Fruit fly (Drosophila melanogaster) whole organism, larva: ENCODE measurements around the gene TwdlW.

ENCODE experiments used
- noc ChIP-seq: fragments of 200-800 bp; sonication (Bioruptor generic); optimal IDR thresholded peaks from 3 replicates; lab custom pipeline; 2019; ENCODE audit warnings: missing biosample characterization, mild to moderate bottlenecking, missing genetic modification characterization, moderate library complexity

TwdlW gene

DNA sequence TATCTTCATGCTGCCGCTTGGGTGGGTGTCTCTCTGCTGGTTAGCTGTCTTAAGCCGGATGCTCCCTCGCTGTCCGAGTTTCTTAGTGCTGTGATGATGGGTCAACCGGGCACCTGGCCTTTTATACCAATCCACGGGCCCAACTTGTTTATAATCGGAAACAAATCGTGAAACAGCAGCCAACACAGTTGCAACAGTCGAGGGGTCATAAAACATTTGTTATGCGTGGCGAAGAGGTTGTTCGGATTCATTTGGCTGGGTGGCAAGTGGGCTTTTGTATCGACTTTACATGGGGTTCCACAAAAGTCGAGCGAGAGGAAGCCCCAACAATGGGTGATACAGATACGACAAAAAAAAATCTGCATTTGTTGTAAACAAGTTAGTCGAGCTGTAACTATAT lies at the start of gene TwdlW:
TwdlW (minus strand) TSS at position 101 of the 400 bp plus-strand sequence.
- no peak for TF ChIP-seq noc

DNA sequence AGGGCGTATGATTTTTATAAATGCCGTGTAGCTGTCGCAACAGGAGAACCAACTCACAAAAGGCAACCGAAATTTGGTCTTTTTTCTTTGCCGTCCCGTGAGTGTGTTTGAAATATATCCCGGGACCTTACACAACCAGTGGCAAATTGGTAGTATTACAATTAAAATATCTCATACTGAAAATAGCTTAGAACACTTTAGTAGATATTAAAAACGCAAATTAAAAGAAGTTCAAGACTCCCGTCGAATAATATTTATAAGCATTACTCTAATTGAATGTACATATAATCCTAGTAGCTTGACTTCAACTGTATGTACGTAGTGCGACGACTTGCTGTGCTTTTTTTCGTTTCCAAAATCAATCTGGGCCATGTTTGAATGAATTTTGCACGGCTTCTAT lies 35.9 kb upstream of the TwdlW start:
- TF ChIP-seq noc = no peak

DNA sequence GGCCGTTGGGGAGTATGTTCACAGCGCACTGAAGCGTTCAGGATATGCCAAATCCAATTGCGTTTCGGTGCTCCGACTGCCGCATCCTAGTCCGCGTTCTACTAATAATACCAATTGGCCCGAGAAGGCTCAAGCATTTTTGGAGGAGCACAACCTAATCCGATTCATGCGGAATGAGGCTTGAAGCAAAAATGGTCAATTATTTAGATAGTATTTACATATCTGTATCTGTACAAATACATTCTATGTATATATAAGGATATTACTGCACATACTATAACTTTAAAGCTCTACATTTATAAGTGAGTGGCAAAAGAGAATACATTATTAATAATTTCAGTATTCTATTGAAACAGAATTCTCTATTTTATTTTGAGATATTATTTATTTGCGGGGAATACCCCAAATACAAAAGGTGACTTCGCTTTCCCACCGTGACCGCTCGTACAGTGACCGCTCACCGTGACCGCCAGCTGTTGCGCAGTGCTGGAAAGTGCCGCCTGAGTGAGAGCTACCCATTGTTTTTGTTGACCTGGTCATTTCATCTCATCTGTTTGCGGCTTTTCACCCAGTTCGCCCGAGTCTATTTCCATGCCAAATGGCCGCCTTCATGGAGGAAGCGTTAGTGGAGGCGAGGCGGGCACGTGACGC lies 9.3 kb upstream of the TwdlW start, which contains the start of gene CG5292:
CG5292 (plus strand) TSS at position 486 of the 651 bp plus-strand sequence.
- no peak for TF ChIP-seq noc

DNA sequence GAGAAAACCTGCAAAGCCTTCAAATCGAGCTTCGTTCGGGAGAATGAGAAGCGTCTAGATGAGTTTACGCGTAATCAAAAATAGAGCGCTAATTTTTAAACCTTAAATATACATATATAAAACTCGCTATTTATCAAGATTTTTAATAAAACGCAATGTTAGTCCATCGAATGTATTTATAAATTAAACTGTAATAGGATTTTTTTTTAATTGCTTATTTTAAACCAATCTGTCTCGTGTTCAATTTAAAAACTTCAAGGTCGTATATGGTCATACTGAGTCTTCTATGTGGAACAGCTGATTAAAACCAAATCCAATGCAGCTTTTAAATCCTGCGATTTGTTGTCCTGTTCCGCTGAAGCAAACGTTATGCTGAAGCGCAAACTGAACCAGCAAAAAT lies 8.1 kb upstream of the TwdlW start, which contains the start of gene Smug:
Smug (plus strand) TSS at position 301 of the 400 bp plus-strand sequence.
- TF ChIP-seq noc = no peak

DNA sequence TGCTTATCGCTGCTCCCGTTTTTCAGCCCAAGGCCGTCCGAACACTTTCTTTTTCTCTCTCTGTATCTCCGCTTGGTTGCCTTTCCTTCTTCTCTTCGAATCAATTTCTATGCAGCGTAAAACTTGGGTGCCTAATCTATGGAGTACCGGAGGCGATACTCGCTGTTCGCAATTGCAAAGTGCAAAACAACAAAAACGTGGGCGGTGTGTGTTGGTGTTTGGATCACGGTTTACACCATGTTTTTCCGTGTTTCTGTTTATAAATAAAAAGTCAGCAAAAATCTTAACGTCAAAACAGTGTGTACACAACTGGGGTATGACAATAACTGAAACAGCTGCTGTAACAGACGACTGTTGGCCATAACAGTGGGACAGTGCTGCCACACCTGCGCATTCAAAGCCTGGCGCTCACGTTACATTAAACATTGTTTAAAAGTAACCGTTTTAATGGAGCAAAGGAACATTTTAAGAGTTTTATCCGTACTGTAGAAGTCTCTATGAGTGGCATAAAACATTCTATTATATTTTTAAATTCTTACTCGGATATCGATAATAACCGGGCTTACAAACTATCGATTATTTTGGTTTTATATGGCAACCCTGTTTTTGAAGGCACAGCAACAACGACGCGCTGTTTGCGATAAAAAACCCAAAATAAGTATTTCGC lies 7.0 kb upstream of the TwdlW start, which contains the start of the genes m-cup and Det:
m-cup (minus strand) TSS at position 333 of the 667 bp plus-strand sequence.
Det (plus strand) TSS at position 588 of the 667 bp plus-strand sequence.
- no peak for TF ChIP-seq noc

DNA sequence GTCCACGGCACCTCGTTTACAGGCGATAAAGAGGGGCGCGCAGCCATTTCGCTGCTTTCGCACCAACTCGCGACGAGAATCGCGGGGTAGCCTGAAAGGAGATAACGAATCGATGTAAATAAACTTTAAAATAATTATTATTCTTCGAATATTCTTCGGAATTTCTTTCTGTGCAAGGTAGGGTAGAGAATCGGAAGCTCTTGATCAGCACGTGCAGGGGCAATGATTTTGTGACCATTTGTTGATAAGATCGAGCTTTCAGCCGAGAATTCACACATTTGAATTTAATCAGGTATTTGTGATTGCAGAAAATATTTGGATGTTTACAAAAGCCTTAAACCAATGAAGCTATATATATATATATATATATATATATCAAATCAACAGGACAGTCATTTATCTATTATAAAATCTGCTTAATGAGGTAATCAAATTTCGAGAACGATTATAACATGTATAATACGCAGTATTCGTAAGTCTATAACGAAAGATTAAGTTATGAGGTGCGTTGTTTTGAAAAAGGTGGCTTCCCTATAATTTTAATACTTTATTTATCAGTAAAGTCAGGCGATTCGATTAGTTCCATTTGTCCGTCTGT lies 5.5 kb upstream of the TwdlW start:
- TF ChIP-seq noc = no peak

DNA sequence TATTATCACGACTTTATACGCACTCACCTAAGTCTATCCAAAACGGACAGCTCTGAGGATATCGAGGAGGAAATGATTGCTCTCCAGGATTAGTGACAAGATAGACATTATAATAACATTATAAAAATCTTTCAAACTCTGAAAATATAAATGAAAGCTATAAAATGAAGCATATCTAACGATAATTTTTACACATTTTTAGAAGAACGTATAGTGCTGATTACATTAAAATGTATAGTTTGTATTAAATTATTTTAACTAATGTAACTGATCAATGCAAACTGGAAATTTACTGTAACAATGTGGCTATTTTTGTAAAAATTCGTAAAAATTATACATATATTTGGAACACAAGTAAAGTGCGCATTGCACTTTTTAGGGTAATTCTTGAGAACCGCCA lies 3.5 kb downstream of the TwdlW start, which contains the start of gene CG5265:
CG5265 (plus strand) TSS at position 301 of the 400 bp plus-strand sequence.
- TF ChIP-seq noc = no peak

DNA sequence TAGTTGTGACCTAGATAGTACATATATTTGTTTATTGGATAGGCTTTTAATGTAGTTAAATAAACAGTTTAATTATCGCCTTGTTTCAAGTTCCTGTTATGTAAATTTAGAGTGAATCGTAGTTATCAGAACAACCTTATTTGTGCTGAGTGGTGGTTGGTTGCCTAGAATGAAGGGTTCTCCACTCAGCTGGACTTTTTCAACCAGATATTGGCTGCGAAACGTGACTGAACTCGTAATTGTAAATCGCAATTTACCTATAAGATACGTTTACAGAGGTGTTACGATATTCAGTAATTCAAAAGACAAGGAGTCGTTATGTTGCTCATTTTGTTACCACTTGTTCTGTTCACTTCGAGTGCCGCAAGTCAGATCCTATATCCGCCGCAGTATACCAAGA lies 4.6 kb downstream of the TwdlW start, which contains the start of gene CG5255:
CG5255 (plus strand) TSS at position 301 of the 400 bp plus-strand sequence.
- no peak for TF ChIP-seq noc

DNA sequence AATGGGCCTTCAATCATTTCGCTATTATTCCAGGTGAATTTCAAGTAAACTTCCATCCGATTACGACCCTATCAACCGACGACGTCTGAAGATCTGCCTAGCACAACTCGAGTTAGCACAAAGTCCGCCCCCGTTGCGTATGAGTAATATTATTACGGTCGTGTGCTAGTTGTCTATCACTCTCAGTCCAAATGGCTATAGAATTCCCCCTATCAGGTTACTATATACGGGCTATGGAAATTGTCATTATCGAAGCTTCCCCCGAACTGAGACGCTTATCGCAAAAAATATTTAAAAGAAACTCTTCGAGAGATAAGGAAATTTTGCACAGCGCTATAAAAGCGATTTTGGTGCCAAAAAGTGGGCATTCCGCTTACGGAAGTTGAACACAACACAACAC lies 6.5 kb downstream of the TwdlW start, which contains the start of gene CG5246:
CG5246 (plus strand) TSS at position 365 of the 400 bp plus-strand sequence.
- TF ChIP-seq noc = peak; percentile 12

DNA sequence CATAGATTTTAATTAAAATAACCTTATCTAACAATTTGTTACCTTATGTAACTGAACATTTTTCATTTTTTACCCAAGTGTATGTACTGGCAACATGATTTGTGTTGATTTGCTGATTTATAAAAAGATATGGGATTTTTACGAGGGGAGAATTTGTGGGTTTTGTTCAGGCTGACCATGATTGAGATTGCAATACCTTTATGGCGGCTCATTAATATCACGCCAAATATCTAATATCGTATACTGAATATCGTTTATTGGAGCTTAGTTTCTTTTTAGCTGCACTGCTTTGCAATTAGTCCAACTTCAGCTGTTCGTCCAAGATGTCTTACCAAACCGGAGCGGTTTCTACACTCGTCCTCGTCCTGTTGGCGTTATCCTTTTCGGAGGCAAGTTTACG lies 8.3 kb downstream of the TwdlW start, which contains the start of gene CG31267:
CG31267 (plus strand) TSS at position 301 of the 400 bp plus-strand sequence.
- TF ChIP-seq noc = no peak

DNA sequence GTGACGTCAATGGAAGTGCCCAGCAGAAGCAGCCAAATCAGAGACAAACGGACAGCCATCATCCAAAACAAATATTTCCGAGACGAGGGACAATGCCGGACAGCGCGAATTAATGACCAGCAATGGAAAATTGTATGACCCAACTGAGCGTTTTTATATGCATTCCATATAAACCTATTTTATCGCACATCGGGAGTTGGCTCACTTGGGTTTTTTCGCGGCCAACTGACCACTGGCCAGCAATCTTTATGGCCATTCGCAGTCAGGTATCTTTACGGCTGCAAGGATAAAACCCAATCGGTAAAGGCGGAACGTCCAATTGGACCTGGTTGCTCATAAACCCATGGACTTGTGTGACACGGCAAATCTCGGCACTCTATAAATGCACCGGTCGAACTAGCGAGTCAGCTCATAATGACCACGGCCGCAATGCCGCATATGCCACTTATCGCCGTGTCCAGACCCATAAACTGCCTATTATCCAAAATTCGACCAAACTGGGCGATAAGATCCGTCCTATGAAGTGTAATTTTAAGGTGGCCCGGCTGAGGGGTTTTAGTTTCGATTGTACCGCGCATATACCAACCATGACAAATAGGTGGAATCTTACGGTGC lies 10.0 kb downstream of the TwdlW start, which contains the start of the genes CG4053 and CG31266:
CG4053 (minus strand) TSS at position 101 of the 615 bp plus-strand sequence.
CG31266 (plus strand) TSS at position 565 of the 615 bp plus-strand sequence.
- TF ChIP-seq noc = no peak

DNA sequence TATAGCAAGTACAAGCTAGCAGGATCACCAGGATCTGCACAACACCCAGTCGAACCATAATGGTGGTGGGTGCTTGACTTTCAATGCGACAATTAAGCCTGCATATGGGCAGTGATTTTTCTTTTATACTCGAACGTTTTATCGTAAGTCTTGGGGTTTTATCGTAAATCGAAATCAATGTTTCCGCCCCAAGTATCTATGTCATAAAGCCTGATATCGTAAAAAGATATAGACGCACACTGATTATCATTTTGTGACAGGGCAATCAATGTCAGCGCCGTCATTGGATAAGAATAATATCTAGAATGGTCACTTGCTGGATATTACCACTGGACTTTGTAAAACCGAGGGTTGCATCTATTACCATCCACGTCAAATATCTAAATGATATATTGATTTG lies 11.9 kb downstream of the TwdlW start, which contains the start of gene CG17475:
CG17475 (minus strand) TSS at position 101 of the 400 bp plus-strand sequence.
- TF ChIP-seq noc = no peak

DNA sequence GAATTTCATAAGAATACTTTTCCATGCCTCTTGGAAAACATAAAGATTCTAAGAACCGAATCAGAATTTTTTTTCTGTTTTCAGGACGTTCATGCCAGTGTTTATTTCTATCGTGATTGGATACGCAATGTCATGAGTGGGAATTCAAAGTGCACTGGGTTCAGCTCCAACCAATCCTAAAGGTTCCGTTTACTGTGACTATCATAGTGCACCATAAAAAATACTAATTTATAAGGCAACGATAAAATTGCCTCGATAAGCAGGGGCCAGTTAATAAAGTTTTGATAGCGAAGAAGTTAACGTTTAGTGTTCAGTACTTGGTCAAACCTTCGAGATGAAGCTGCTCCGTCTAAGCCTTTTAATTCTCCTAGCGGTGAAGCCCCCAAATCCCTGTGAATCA lies 14.3 kb downstream of the TwdlW start, which contains the start of gene CG31265:
CG31265 (plus strand) TSS at position 301 of the 400 bp plus-strand sequence.
- no peak for TF ChIP-seq noc

DNA sequence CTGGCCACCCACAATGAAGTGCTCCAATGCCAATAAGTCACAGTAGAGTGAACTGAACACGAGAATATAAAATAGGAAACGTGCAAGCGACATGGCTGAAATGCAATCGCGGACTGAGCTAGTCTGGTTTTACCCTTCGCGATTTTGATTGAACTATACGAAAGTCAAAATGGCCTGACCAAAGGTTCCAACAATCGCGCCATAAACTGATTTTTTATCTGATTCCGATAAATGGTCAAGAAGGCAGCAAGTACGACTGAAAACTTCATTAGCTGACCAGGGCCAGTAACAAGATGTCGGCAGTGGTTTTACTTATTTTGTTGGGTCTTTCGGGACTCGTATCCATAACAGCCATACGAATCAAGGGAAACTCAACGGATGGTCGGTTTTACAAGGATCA lies 15.4 kb downstream of the TwdlW start, which contains the start of the genes CG17477 and CG31269:
CG17477 (minus strand) TSS at position 101 of the 400 bp plus-strand sequence.
CG31269 (plus strand) TSS at position 289 of the 400 bp plus-strand sequence.
- TF ChIP-seq noc = no peak

DNA sequence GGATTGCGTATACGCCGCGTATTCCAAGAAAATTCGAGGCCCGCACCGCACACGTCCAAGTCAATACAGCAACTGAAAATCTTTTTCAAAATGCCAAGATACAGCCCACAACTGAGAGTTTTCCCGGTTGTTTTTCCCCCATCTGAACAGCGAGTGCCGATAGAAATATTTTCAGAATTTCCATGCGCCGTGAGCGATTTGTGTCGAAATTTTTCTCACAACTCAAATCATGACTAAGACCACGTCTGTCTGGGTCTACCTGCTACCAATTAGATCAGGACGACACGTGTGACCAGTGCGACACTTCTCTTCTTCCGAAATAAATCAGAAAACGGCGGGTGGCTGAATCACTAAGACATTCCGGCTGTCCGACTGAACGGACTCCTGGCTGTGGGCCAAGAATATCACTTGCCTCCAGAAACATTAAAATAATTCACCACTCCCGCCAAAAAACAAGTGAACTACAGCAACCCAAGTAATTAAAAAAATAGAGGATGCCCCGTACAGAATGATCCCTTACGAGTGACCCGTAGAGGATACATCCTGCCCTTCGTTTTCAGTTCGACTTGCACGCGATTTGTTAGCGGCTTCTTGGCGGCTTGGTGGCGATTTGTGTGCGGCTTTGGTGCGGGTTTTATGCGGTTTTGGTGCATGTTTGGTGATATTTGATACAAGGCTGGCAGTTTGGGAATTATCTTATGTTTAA lies 16.7 kb downstream of the TwdlW start, which contains the start of gene cher:
cher (minus strand) TSS at position 51 of the 706 bp plus-strand sequence.
- TF ChIP-seq noc = no peak
